Fruit fly (Drosophila melanogaster): ENCODE results near the gene CG17560.

Gene CG17560

DNA sequence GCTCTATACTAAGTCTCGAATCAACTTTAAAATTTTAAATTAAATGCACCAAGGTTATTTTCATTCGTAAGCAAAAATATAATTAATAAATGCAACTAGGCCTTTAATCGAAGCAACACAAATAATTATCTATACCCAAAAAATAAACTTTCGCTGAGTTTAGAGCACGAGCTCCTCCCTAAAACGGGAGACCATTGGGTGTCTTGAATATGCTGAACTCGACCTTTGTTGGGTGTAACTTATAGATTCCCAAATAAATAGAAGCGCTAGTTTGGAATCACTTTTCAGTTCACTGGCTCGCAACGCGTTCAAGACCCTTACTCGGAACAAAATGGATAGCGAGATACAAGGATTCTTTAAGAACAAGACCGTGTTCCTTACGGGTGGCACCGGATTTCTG lies at the start of gene CG17560:
Gene CG17560, plus strand, starts transcription at position 301 of the 400 bp plus-strand sequence.
- TF ChIP-seq CG10543 (GFP tag; optimal IDR thresholded peaks at IDR 0.05) = no peak
- peak; percentile 3 for TF ChIP-seq BEAF-32 (GFP tag; optimal IDR thresholded peaks at IDR 0.05)
- TF ChIP-seq Doc3 (GFP tag; IDR thresholded peaks at IDR 0.05; ENCODE audit: partially characterized antibody) = 0 out of 3 replicates have a peak, but pooled peaks have one; percentile 23
- no peak for TF ChIP-seq danr (GFP tag; IDR thresholded peaks at IDR 0.05)

dm6 chr3R:16569338-16569737 lies 48.4 kb upstream of the CG17560 start:
- TF ChIP-seq CG3838 (GFP tag; optimal IDR thresholded peaks at IDR 0.05) = no peak
- peak in 1 of 2 experiments; percentile 35 for TF ChIP-seq Hr78 (GFP tag; optimal IDR thresholded peaks at IDR 0.05)
- no peak for TF ChIP-seq CG11696 (GFP tag; IDR thresholded peaks at IDR 0.05)
- TF ChIP-seq sisA (GFP tag; IDR thresholded peaks at IDR 0.05) = peak; percentile 39; the same call in 1 of the 2 replicates
- 0 out of 2 replicates have a peak, but pooled peaks have one; percentile 36 for TF ChIP-seq ham (GFP tag; IDR thresholded peaks at IDR 0.05)
- 0 out of 3 replicates have a peak, but pooled peaks have one; percentile 18 for TF ChIP-seq jigr1 (GFP tag; IDR thresholded peaks at IDR 0.05)
- TF ChIP-seq sens (GFP tag) = peak; percentile 46
- peak; percentile 34 for TF ChIP-seq Med (GFP tag)
- peak; percentile 79 for TF ChIP-seq crol (GFP tag; IDR thresholded peaks at IDR 0.05)
- TF ChIP-seq Hr39 (optimal IDR thresholded peaks at IDR 0.05) = peak; percentile 79

DNA sequence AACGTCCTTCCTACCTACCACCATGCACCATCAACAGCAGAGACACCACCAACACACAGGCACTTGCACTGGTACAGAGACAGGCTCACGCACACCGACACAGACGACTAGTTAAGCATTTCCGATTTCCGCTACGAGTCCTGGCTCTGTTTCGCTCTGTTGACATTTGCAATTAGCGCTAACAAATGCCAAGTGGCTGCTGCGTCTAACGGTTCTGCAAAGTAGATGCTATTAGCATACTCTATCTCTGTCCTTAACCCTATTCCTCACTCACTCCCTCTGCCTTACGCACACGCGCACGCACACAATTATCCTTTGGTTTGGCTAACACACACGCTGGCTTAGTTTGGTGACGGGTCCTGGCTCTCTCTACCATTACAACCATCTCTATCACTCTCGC lies 47.3 kb upstream of the CG17560 start:
- TF ChIP-seq zen (tag; optimal IDR thresholded peaks at IDR 0.05) (peak; percentile 99), CG15479 (GFP tag; optimal IDR thresholded peaks at IDR 0.05) (peak; percentile 29), tll (GFP tag; optimal IDR thresholded peaks at IDR 0.05) (peak in 1 of 2 experiments; percentile 45), CG10543 (GFP tag; optimal IDR thresholded peaks at IDR 0.05) (peak; percentile 9), cg (GFP tag; optimal IDR thresholded peaks at IDR 0.05) (peak; percentile 36), dati (GFP tag; IDR thresholded peaks at IDR 0.05) (no peak), hkb (optimal IDR thresholded peaks at IDR 0.05) (no peak), hkb (GFP tag; IDR thresholded peaks at IDR 0.05) (no peak), CG18599 (GFP tag; optimal IDR thresholded peaks at IDR 0.05) (peak; percentile 19), abd-A (tag; optimal IDR thresholded peaks at IDR 0.05) (peak; percentile 27), D (optimal IDR thresholded peaks at IDR 0.05) (peak; percentile 60), D (GFP tag; optimal IDR thresholded peaks at IDR 0.05) (no peak), vvl (GFP tag; IDR thresholded peaks at IDR 0.05) (0 out of 2 replicates have a peak, but pooled peaks have one; percentile 1), sim (GFP tag; IDR thresholded peaks at IDR 0.05) (0 out of 2 replicates have a peak, but pooled peaks have one; percentile 26), Neu2 (GFP tag; optimal IDR thresholded peaks at IDR 0.05; ENCODE audit: borderline replicate concordance) (no peak), Sox100B (GFP tag; optimal IDR thresholded peaks at IDR 0.05) (no peak)

DNA sequence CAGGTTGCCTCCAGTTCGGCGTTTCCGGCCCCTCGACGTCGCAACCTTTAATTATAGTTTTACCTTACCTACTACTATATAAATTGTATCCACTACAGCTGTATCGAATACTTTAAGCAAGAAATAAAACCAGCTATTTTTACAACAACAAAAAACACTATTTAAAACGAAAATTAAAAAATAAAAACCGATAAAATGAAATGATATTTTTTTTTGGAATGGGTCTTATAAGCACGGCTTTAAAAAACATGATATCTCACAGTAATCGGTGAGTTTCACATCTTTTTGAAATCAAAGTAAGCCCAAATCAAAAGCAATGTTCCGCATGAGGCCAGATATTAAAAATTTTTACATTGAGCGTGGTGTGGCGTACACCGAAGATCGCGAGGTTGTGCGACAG lies 46.5 kb upstream of the CG17560 start, which contains the start of gene CG14891:
Gene CG14891, plus strand, starts transcription at position 301 of the 400 bp plus-strand sequence.
- TF ChIP-seq br (optimal IDR thresholded peaks at IDR 0.05) (no peak), sens (GFP tag) (peak; percentile 11), CG4404 (GFP tag; IDR thresholded peaks at IDR 0.05) (no peak)

DNA sequence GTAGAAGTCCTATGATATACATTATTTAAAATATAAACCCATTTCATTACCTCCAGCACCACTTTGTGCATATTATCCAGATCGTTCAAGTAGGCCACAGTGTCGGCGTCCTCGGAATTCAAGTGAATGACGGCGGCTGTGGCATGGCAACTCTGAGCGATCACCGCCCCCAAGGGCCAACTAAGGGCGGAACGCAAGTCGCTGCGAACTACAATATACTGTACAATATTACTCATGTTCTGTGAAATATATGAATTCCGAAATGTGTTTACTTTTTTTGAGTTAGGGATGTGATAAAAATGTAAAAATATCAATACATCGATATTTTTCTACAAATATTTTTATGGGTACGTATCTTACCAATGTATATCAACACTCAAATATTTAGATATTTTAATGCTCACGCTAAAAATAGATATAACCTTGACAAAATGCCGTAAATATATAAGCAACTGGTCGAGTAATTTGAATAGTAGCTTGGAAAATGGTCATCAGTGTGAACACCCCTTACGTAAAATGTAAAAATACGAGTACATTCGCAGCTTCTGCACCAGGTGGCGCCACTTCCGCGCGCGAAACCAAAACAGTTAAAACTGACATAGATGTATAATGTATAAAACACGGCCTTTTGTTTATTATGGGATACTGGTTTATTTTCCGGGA lies 44.1 kb upstream of the CG17560 start, which contains the start of gene CG14903:
Gene CG14903, minus strand, starts transcription at position 270 of the 663 bp plus-strand sequence.
- TF ChIP-seq ham (GFP tag; IDR thresholded peaks at IDR 0.05) (no peak), lov (optimal IDR thresholded peaks at IDR 0.05) (no peak), lov (GFP tag; IDR thresholded peaks at IDR 0.05) (no peak), stwl (tag; optimal IDR thresholded peaks at IDR 0.05) (peak; percentile 89), CG6254 (GFP tag; optimal IDR thresholded peaks at IDR 0.05) (no peak), Kr (GFP tag; optimal IDR thresholded peaks at IDR 0.05) (no peak), sens (GFP tag) (peak; percentile 81), CG12744 (GFP tag; optimal IDR thresholded peaks at IDR 0.05) (no peak), fd96Cb (tag; optimal IDR thresholded peaks at IDR 0.05) (no peak), CG6654 (GFP tag; optimal IDR thresholded peaks at IDR 0.05) (no peak), Dad (GFP tag; optimal IDR thresholded peaks at IDR 0.05) (no peak), yki (optimal IDR thresholded peaks at IDR 0.05) (no peak), phol (tag; optimal IDR thresholded peaks at IDR 0.05) (peak; percentile 71), CG6175 (GFP tag; IDR thresholded peaks at IDR 0.05) (no peak), CG11085 (GFP tag; IDR thresholded peaks at IDR 0.05) (no peak), Sox100B (GFP tag; optimal IDR thresholded peaks at IDR 0.05) (no peak), CG6854 (GFP tag; optimal IDR thresholded peaks at IDR 0.05) (no peak)
